Worm (Caenorhabditis elegans) whole organism, young adult: Measurements from ENCODE around the gene F54B11.7.

Experiments
- B0336.3 ChIP-seq: fragments of 200-800 bp; sonication (Bioruptor generic); IDR thresholded peaks from 2 replicates; pipeline ENCODE4 v1.3.6; 2022; ENCODE audit warnings: missing genetic modification characterization, missing compliant biosample characterization
- C17E4.6 ChIP-seq: fragments of 200-800 bp; sonication (Bioruptor generic); IDR thresholded peaks from 2 replicates; pipeline ENCODE4 v1.3.6; 2022; ENCODE audit warnings: missing genetic modification reagents, missing genetic modification characterization, missing compliant biosample characterization
- F10E7.11 ChIP-seq: sonication (generic microtip); optimal IDR thresholded peaks from 2 replicates; lab custom pipeline; 2017; ENCODE audit warnings: mild to moderate bottlenecking, missing genetic modification characterization, moderate library complexity, missing compliant biosample characterization
- F23B12.7 ChIP-seq: sonication (generic microtip); optimal IDR thresholded peaks from 2 replicates; lab custom pipeline; 2017; ENCODE audit warnings: missing genetic modification characterization, mild to moderate bottlenecking, missing compliant biosample characterization, antibody characterized with exemption, moderate library complexity; ENCODE audit not compliant: insufficient read depth
- F33H1.4 ChIP-seq: fragments of 200-800 bp; sonication (Bioruptor generic); IDR thresholded peaks from 2 replicates; pipeline ENCODE4 v1.3.6; 2022; ENCODE audit warnings: missing genetic modification reagents, missing genetic modification characterization, missing compliant biosample characterization
- F39B2.1 ChIP-seq: fragments of 200-800 bp; sonication (Bioruptor generic); IDR thresholded peaks from 2 replicates; pipeline ENCODE4 v1.3.6; 2022; ENCODE audit warnings: missing genetic modification reagents, missing genetic modification characterization, missing compliant biosample characterization
- F49E8.2 ChIP-seq: sonication (generic microtip); optimal IDR thresholded peaks from 3 replicates; lab custom pipeline; 2017; ENCODE audit warnings: missing genetic modification characterization, mild to moderate bottlenecking, missing compliant biosample characterization, antibody characterized with exemption, moderate library complexity; ENCODE audit not compliant: insufficient read depth
- Y79H2A.3 ChIP-seq: fragments of 200-800 bp; sonication (Bioruptor generic); conservative IDR thresholded peaks from 2 replicates; pipeline ENCODE4 v1.3.6; 2022; ENCODE audit warnings: missing genetic modification reagents, missing genetic modification characterization, missing compliant biosample characterization
- aptf-2 ChIP-seq: fragments of 200-800 bp; sonication (Bioruptor generic); conservative IDR thresholded peaks from 2 replicates; pipeline ENCODE4 v1.3.6; 2022; ENCODE audit warnings: missing genetic modification reagents, missing genetic modification characterization, missing compliant biosample characterization
- athp-1 ChIP-seq: sonication (generic microtip); optimal IDR thresholded peaks from 2 replicates; lab custom pipeline; 2017; ENCODE audit warnings: mild to moderate bottlenecking, missing genetic modification characterization, missing compliant biosample characterization
- ccch-3 ChIP-seq: fragments of 200-800 bp; sonication (Bioruptor generic); optimal IDR thresholded peaks from 2 replicates; lab custom pipeline; 2018; ENCODE audit warnings: mild to moderate bottlenecking, missing genetic modification characterization, missing compliant biosample characterization
- dpff-1 ChIP-seq: sonication (generic microtip); optimal IDR thresholded peaks from 2 replicates; lab custom pipeline; 2017; ENCODE audit warnings: mild to moderate bottlenecking, missing genetic modification characterization, missing compliant biosample characterization
- egl-44 ChIP-seq: fragments of 200-800 bp; sonication (Bioruptor generic); IDR thresholded peaks from 2 replicates; pipeline ENCODE4 v1.3.6; 2022; ENCODE audit warnings: missing genetic modification reagents, missing genetic modification characterization, missing compliant biosample characterization
- ets-4 ChIP-seq: fragments of 200-800 bp; sonication (Bioruptor generic); optimal IDR thresholded peaks from 2 replicates; lab custom pipeline; 2018; ENCODE audit warnings: mild to moderate bottlenecking, missing genetic modification characterization, missing compliant biosample characterization
- gei-17 ChIP-seq: fragments of 200-800 bp; sonication (Bioruptor generic); optimal IDR thresholded peaks from 2 replicates; lab custom pipeline; 2018; ENCODE audit warnings: mild to moderate bottlenecking, missing genetic modification characterization, missing compliant biosample characterization
- him-1 ChIP-seq: sonication (generic microtip); optimal IDR thresholded peaks from 2 replicates; lab custom pipeline; 2016; ENCODE audit warnings: missing genotype, missing genetic modification reagents, missing genetic modification characterization, missing compliant biosample characterization
- hmg-1.2 ChIP-seq: fragments of 200-800 bp; sonication (Bioruptor generic); IDR thresholded peaks from 2 replicates; pipeline ENCODE4 v1.3.6; 2022; ENCODE audit warnings: missing genetic modification reagents, missing genetic modification characterization, missing compliant biosample characterization
- hmg-20 ChIP-seq: fragments of 200-800 bp; sonication (Bioruptor generic); IDR thresholded peaks from 2 replicates; pipeline ENCODE4 v1.3.6; 2022; ENCODE audit warnings: missing genetic modification reagents, missing genetic modification characterization, missing compliant biosample characterization
- hsf-1 ChIP-seq: fragments of 200-800 bp; sonication (Bioruptor generic); IDR thresholded peaks from 2 replicates; pipeline ENCODE4 v1.3.6; 2022; ENCODE audit warnings: missing genetic modification reagents, missing genetic modification characterization, missing compliant biosample characterization
- let-607 ChIP-seq, 2 experiments: fragments of 200-800 bp in 1 of 2; sonication (Bioruptor generic) in 1 of 2; sonication (generic microtip) in 1 of 2; optimal IDR thresholded peaks; 2 replicates each; lab custom pipeline; 2016 to 2018; ENCODE audit warnings: mild to moderate bottlenecking in 2 of 2, missing compliant biosample characterization in 2 of 2, missing genetic modification characterization in 2 of 2, moderate library complexity in 2 of 2, missing genotype in 1 of 2
- madf-10 ChIP-seq: sonication (generic microtip); optimal IDR thresholded peaks from 2 replicates; lab custom pipeline; 2016; ENCODE audit warnings: mild to moderate bottlenecking, missing genetic modification characterization, missing compliant biosample characterization
- madf-6 ChIP-seq: fragments of 200-800 bp; sonication (Bioruptor generic); IDR thresholded peaks from 2 replicates; pipeline ENCODE4 v1.3.6; 2022; ENCODE audit warnings: missing genetic modification reagents, missing genetic modification characterization, missing compliant biosample characterization
- mcd-1 ChIP-seq: fragments of 200-800 bp; sonication (Bioruptor generic); IDR thresholded peaks from 2 replicates; pipeline ENCODE4 v1.3.6; 2022; ENCODE audit warnings: missing genetic modification reagents, missing genetic modification characterization, missing compliant biosample characterization
- mel-28 ChIP-seq: sonication (generic microtip); optimal IDR thresholded peaks from 2 replicates; lab custom pipeline; 2016; ENCODE audit warnings: borderline replicate concordance, mild to moderate bottlenecking, missing genetic modification characterization, missing compliant biosample characterization
- mes-4 ChIP-seq: sonication (generic microtip); optimal IDR thresholded peaks from 2 replicates; lab custom pipeline; 2016; ENCODE audit warnings: missing genotype, missing genetic modification characterization, missing compliant biosample characterization
- nhr-120 ChIP-seq: fragments of 200-800 bp; sonication (Bioruptor generic); IDR thresholded peaks from 2 replicates; pipeline ENCODE4 v1.3.6; 2022; ENCODE audit warnings: missing genetic modification characterization, missing compliant biosample characterization
- nhr-80 ChIP-seq: sonication (generic microtip); optimal IDR thresholded peaks from 2 replicates; lab custom pipeline; 2016; ENCODE audit warnings: missing genetic modification characterization, missing compliant biosample characterization
- sdz-38 ChIP-seq: sonication (generic microtip); optimal IDR thresholded peaks from 2 replicates; lab custom pipeline; 2016; ENCODE audit warnings: missing genotype, missing genetic modification characterization, missing compliant biosample characterization
- snpc-1.1 ChIP-seq: sonication (generic microtip); optimal IDR thresholded peaks from 2 replicates; lab custom pipeline; 2017; ENCODE audit warnings: missing genetic modification characterization, mild to moderate bottlenecking, missing compliant biosample characterization, antibody characterized with exemption, moderate library complexity, missing genotype, missing genetic modification reagents; ENCODE audit not compliant: insufficient read depth
- snpc-4 ChIP-seq, 5 experiments: fragments of 150-350 bp in 1 of 5; sonication (generic microtip) in 4 of 5; optimal IDR thresholded peaks; 2 replicates each; lab custom pipeline; 2014 to 2018; ENCODE audit warnings: missing genetic modification characterization in 5 of 5, missing biosample characterization in 3 of 5, antibody characterized with exemption in 2 of 5, mild to moderate bottlenecking in 2 of 5, missing compliant biosample characterization in 2 of 5, missing genotype in 2 of 5, moderate library complexity in 2 of 5, missing genetic modification reagents in 1 of 5
- tbp1 ChIP-seq: fragments of 200-800 bp; sonication (Bioruptor generic); optimal IDR thresholded peaks from 2 replicates; lab custom pipeline; 2018; ENCODE audit warnings: mild to moderate bottlenecking, missing genetic modification characterization, missing compliant biosample characterization
- unc-62 ChIP-seq: fragments of 150-350 bp; optimal IDR thresholded peaks from 2 replicates; lab custom pipeline; 2014; ENCODE audit warnings: missing biosample characterization, missing genetic modification reagents, missing genetic modification characterization
- ztf-18 ChIP-seq: sonication (generic microtip); optimal IDR thresholded peaks from 2 replicates; lab custom pipeline; 2016; ENCODE audit warnings: missing genotype, mild to moderate bottlenecking, missing genetic modification characterization, missing compliant biosample characterization
- ztf-22 ChIP-seq: fragments of 200-800 bp; sonication (Bioruptor generic); optimal IDR thresholded peaks from 2 replicates; lab custom pipeline; 2018; ENCODE audit warnings: mild to moderate bottlenecking, missing genetic modification characterization, moderate library complexity, missing compliant biosample characterization
- ztf-28 ChIP-seq: fragments of 200-800 bp; sonication (Bioruptor generic); IDR thresholded peaks from 2 replicates; pipeline ENCODE4 v1.3.6; 2022; ENCODE audit warnings: missing genetic modification reagents, missing genetic modification characterization, missing compliant biosample characterization

Gene F54B11.7

ce11 chrX:13621628-13622027 is 21.4 kb downstream of the F54B11.7 start, which contains the start of gene Y12A6A.1:
TSS of gene Y12A6A.1 (minus strand) at chrX:13621728.
- TF ChIP-seq athp-1 (tag; lab: Kevin White, UChicago) = no peak
- TF ChIP-seq F39B2.1 (GFP tag; lab: Robert Waterston, UW) = no peak
- no peak for TF ChIP-seq F33H1.4 (GFP tag; lab: Robert Waterston, UW)
- TF ChIP-seq F10E7.11 = no peak
- no peak for TF ChIP-seq him-1
- TF ChIP-seq gei-17 (GFP tag; lab: Kevin White, UChicago) = no peak
- no peak for TF ChIP-seq madf-10 (tag; lab: Kevin White, UChicago)
- no peak for TF ChIP-seq tbp1
- TF ChIP-seq mcd-1 = no peak
- TF ChIP-seq Y79H2A.3 (GFP tag; lab: Robert Waterston, UW) = no peak
- TF ChIP-seq ztf-28 = no peak
- TF ChIP-seq mel-28 (tag; lab: Kevin White, UChicago) = no peak

ce11 chrX:13631122-13631672 is 31.0 kb downstream of the F54B11.7 start, which contains the start of gene nlg-1:
TSS of gene nlg-1 (minus strand) at chrX:13631172.
- TF ChIP-seq B0336.3 = no peak
- no peak for TF ChIP-seq C17E4.6 (GFP tag; lab: Robert Waterston, UW)
- no peak for TF ChIP-seq athp-1 (tag; lab: Kevin White, UChicago)
- no peak for TF ChIP-seq F10E7.11
- TF ChIP-seq sdz-38 (tag; lab: Kevin White, UChicago) = no peak
- no peak for TF ChIP-seq ets-4 (GFP tag; lab: Kevin White, UChicago)
- no peak for TF ChIP-seq hmg-20 (GFP tag; lab: Robert Waterston, UW)

ce11 chrX:13632245-13632644 is 32.0 kb downstream of the F54B11.7 start:
- no peak for TF ChIP-seq egl-44 (GFP tag; lab: Robert Waterston, UW)
- 0 out of 2 replicates have a peak, but pooled peaks have one; percentile 34 for TF ChIP-seq hsf-1 (GFP tag; lab: Robert Waterston, UW)
- TF ChIP-seq madf-6 = no peak
- 0 out of 2 replicates have a peak, but pooled peaks have one; percentile 20 for TF ChIP-seq aptf-2 (GFP tag; lab: Robert Waterston, UW)
- no peak for TF ChIP-seq nhr-120
- no peak for TF ChIP-seq ztf-22
- no peak for TF ChIP-seq snpc-1.1

ce11 chrX:13633032-13633431 is 32.8 kb downstream of the F54B11.7 start:
- TF ChIP-seq sdz-38 (tag; lab: Kevin White, UChicago) (no peak), dpff-1 (tag; lab: Kevin White, UChicago) (no peak), ztf-18 (tag; lab: Kevin White, UChicago) (no peak), madf-6 (no peak), ccch-3 (GFP tag; lab: Kevin White, UChicago) (no peak), snpc-4 (GFP tag; optimal IDR thresholded peaks at IDR 0.05; lab: Kevin White, UChicago) (no peak), snpc-4 (tag; optimal IDR thresholded peaks at IDR 0.05; lab: Kevin White, UChicago) (peak in 2 of 4 experiments; percentile 82 to 88), unc-62 (GFP tag; lab: Kevin White, UChicago) (no peak), let-607 (tag; optimal IDR thresholded peaks at IDR 0.05; lab: Kevin White, UChicago) (no peak), F23B12.7 (tag; lab: Kevin White, UChicago) (no peak), F49E8.2 (no peak), F33H1.4 (GFP tag; lab: Robert Waterston, UW) (no peak), nhr-80 (tag; lab: Kevin White, UChicago) (no peak), mes-4 (no peak), hmg-1.2 (peak; percentile 13; the same call in 1 of the 2 replicates)
